Worm (Caenorhabditis elegans): Measurements from ENCODE around the gene srg-53.

srg-53 gene

ce11 chrV:910588-910987 lies 31.3 kb downstream of the srg-53 start (continued):
- TF ChIP-seq pqm-1 (tag; optimal IDR thresholded peaks at IDR 0.05) (peak; percentile 32), lin-39 (tag; optimal IDR thresholded peaks at IDR 0.05) (no peak), ces-1 (GFP tag; optimal IDR thresholded peaks at IDR 0.05) (no peak), duxl-1 (tag; optimal IDR thresholded peaks at IDR 0.05; ENCODE audit: poor library complexity) (no peak), snpc-4 (tag; optimal IDR thresholded peaks at IDR 0.05) (no peak), hlh-30 (tag; optimal IDR thresholded peaks at IDR 0.05; ENCODE audit: insufficient read depth) (peak; percentile 48), aha-1 (tag) (peak; percentile 63), nhr-11 (tag; optimal IDR thresholded peaks at IDR 0.05) (peak; percentile 28), lin-1 (GFP tag; IDR thresholded peaks at IDR 0.05) (no peak), F49E8.2 (tag; optimal IDR thresholded peaks at IDR 0.05; ENCODE audit: borderline replicate concordance) (no peak), ceh-82 (tag; optimal IDR thresholded peaks at IDR 0.05) (no peak), pha-4 (GFP tag; IDR thresholded peaks at IDR 0.05) (no peak), pha-4 (tag; optimal IDR thresholded peaks at IDR 0.05) (no peak), mdl-1 (tag; optimal IDR thresholded peaks at IDR 0.05) (peak in 1 of 2 experiments; percentile 53), egl-43 (GFP tag; IDR thresholded peaks at IDR 0.05) (no peak), Y75B8A.6 (GFP tag; IDR thresholded peaks at IDR 0.05) (no peak), mdt-29 (GFP tag; IDR thresholded peaks at IDR 0.05) (no peak), rbr-2 (tag; optimal IDR thresholded peaks at IDR 0.05) (no peak), F37D6.2 (tag; optimal IDR thresholded peaks at IDR 0.05) (no peak)

ce11 chrV:911474-911873 lies 32.2 kb downstream of the srg-53 start, which contains the start of gene adh-5:
Gene adh-5, plus strand, starts transcription at chrV:911774.
- no peak for TF ChIP-seq hlh-11 (tag; optimal IDR thresholded peaks at IDR 0.05)
- no peak for TF ChIP-seq ceh-44 (GFP tag; IDR thresholded peaks at IDR 0.05)
- no peak for TF ChIP-seq F10B5.3 (tag; optimal IDR thresholded peaks at IDR 0.05)
- no peak for TF ChIP-seq nhr-77 (tag; optimal IDR thresholded peaks at IDR 0.05)
- TF ChIP-seq mep-1 (tag; optimal IDR thresholded peaks at IDR 0.05), result no peak
- no peak for TF ChIP-seq ZK546.5 (tag; optimal IDR thresholded peaks at IDR 0.05)
- no peak for TF ChIP-seq lsy-2 (tag; optimal IDR thresholded peaks at IDR 0.05)
- no peak for TF ChIP-seq hif-1 (tag; optimal IDR thresholded peaks at IDR 0.05)
- no peak for TF ChIP-seq fkh-10 (GFP tag; optimal IDR thresholded peaks at IDR 0.05)
- no peak for TF ChIP-seq nhr-25 (tag; optimal IDR thresholded peaks at IDR 0.05; ENCODE audit: borderline replicate concordance, insufficient read depth)
- no peak for TF ChIP-seq unc-130 (GFP tag; optimal IDR thresholded peaks at IDR 0.05)
- TF ChIP-seq zag-1 (tag; optimal IDR thresholded peaks at IDR 0.05), result no peak

- TF ChIP-seq F26F4.8 (GFP tag; conservative IDR thresholded peaks at IDR 0.05), result no peak
- peak; percentile 74 for TF ChIP-seq set-16 (GFP tag; IDR thresholded peaks at IDR 0.05)
These were observed 36.4 kb downstream of the srg-53 start for ce11 chrV:915716-916115.

- TF ChIP-seq F10B5.3 (tag; optimal IDR thresholded peaks at IDR 0.05) (no peak), vab-7 (GFP tag; IDR thresholded peaks at IDR 0.05) (no peak), snpc-4 (tag; optimal IDR thresholded peaks at IDR 0.05) (no peak), F44E2.7 (GFP tag; IDR thresholded peaks at IDR 0.05) (no peak), Y105C5A.15 (GFP tag; IDR thresholded peaks at IDR 0.05) (no peak), fkh-10 (GFP tag; optimal IDR thresholded peaks at IDR 0.05) (no peak), ceh-20 (GFP tag; IDR thresholded peaks at IDR 0.05) (no peak), nhr-102 (tag; optimal IDR thresholded peaks at IDR 0.05) (no peak), unc-130 (GFP tag; optimal IDR thresholded peaks at IDR 0.05) (no peak), ceh-32 (tag; optimal IDR thresholded peaks at IDR 0.05; ENCODE audit: poor library complexity) (no peak), hlh-30 (tag; optimal IDR thresholded peaks at IDR 0.05; ENCODE audit: insufficient read depth) (no peak), lin-29 (GFP tag; IDR thresholded peaks at IDR 0.05) (no peak), nhr-76 (tag; optimal IDR thresholded peaks at IDR 0.05) (no peak), dmd-6 (GFP tag; IDR thresholded peaks at IDR 0.05) (no peak), nhr-41 (GFP tag; IDR thresholded peaks at IDR 0.05) (no peak), unc-62 (GFP tag; optimal IDR thresholded peaks at IDR 0.05 in 1 of 2) (no peak), unc-62 (tag; optimal IDR thresholded peaks at IDR 0.05) (no peak), lim-7 (GFP tag; IDR thresholded peaks at IDR 0.05) (no peak), zag-1 (tag; optimal IDR thresholded peaks at IDR 0.05) (no peak)
These were observed 38.2 kb downstream of the srg-53 start, which contains the start of gene H24K24.2 for ce11 chrV:917488-917887. Gene H24K24.2, plus strand, starts transcription at chrV:917788.

Measured in whole organism, L4 larva.